Worm (Caenorhabditis elegans): ENCODE data around the gene cacn-1.

- TF ChIP-seq W03F9.2 (tag; optimal IDR thresholded peaks at IDR 0.05): peak; percentile 27
- no peak for TF ChIP-seq him-1 (tag; optimal IDR thresholded peaks at IDR 0.05)
- TF ChIP-seq dao-5 (tag; optimal IDR thresholded peaks at IDR 0.05): no peak
Observed at ce11 chrII:14143838-14144268, 1.9 kb upstream of the cacn-1 start, which contains the start of gene W03H9.2.
